Fruit fly (Drosophila melanogaster) whole organism, embryonic: ENCODE results near the gene Mbs.

Experiments
- Abd-B ChIP-seq: fragments of 200-800 bp; sonication (Bioruptor generic); optimal IDR thresholded peaks from 2 replicates; lab custom pipeline; 2018; ENCODE audit warnings: missing biosample characterization, mild to moderate bottlenecking, missing genetic modification characterization, moderate library complexity
- Atf3 ChIP-seq: fragments of 200-800 bp; sonication (Bioruptor generic); optimal IDR thresholded peaks from 3 replicates; lab custom pipeline; 2016; ENCODE audit warnings: missing biosample characterization, missing genetic modification characterization
- Awh ChIP-seq: fragments of 200-800 bp; sonication (Bioruptor generic); IDR thresholded peaks from 2 replicates; pipeline ENCODE4, ENCODE4 v1.3.6; 2022; ENCODE audit warnings: missing biosample characterization, missing genetic modification characterization
- BtbVII ChIP-seq: fragments of 200-800 bp; sonication (Bioruptor generic); optimal IDR thresholded peaks from 3 replicates; lab custom pipeline; 2017; ENCODE audit warnings: missing biosample characterization, mild to moderate bottlenecking, missing genetic modification characterization
- Bteb2 ChIP-seq: fragments of 200-800 bp; sonication (Bioruptor generic); optimal IDR thresholded peaks from 2 replicates; lab custom pipeline; 2016; ENCODE audit warnings: missing biosample characterization, missing genetic modification characterization
- CG1024 ChIP-seq: fragments of 200-800 bp; sonication (Bioruptor generic); IDR thresholded peaks from 2 replicates; pipeline ENCODE4 v1.3.6; 2022; ENCODE audit warnings: missing biosample characterization, missing genetic modification characterization
- CG10462 ChIP-seq: fragments of 200-800 bp; sonication (Bioruptor generic); optimal IDR thresholded peaks from 2 replicates; lab custom pipeline; 2016; ENCODE audit warnings: missing biosample characterization, missing genetic modification characterization
- CG12769 ChIP-seq: fragments of 200-800 bp; sonication (Bioruptor generic); optimal IDR thresholded peaks from 2 replicates; lab custom pipeline; 2019; ENCODE audit warnings: missing biosample characterization, mild to moderate bottlenecking, missing genetic modification characterization, moderate library complexity
- CG31441 ChIP-seq: fragments of 200-800 bp; sonication (Bioruptor generic); IDR thresholded peaks from 2 replicates; pipeline ENCODE4 v1.3.6; 2022; ENCODE audit warnings: missing biosample characterization, missing genetic modification characterization
- CG43689 ChIP-seq: fragments of 200-800 bp; sonication (Bioruptor generic); IDR thresholded peaks from 2 replicates; pipeline ENCODE4 v1.3.6; 2022; ENCODE audit warnings: missing biosample characterization, missing genetic modification characterization
- CG4617 ChIP-seq: fragments of 200-800 bp; sonication (Bioruptor generic); optimal IDR thresholded peaks from 3 replicates; lab custom pipeline; 2016; ENCODE audit warnings: missing biosample characterization, missing genetic modification characterization, borderline replicate concordance
- CG6654 ChIP-seq: fragments of 200-800 bp; sonication (Bioruptor generic); optimal IDR thresholded peaks from 2 replicates; lab custom pipeline; 2017; ENCODE audit warnings: missing biosample characterization, mild to moderate bottlenecking, missing genetic modification characterization
- CG7987 ChIP-seq: fragments of 200-800 bp; sonication (Bioruptor generic); optimal IDR thresholded peaks from 2 replicates; lab custom pipeline; 2018; ENCODE audit warnings: missing biosample characterization, mild to moderate bottlenecking, missing genetic modification characterization, moderate library complexity
- CG8765 ChIP-seq: fragments of 200-800 bp; sonication (Bioruptor generic); IDR thresholded peaks from 2 replicates; pipeline ENCODE4 v1.3.6; 2022; ENCODE audit warnings: missing biosample characterization, missing genetic modification characterization
- CG9437 ChIP-seq: fragments of 200-800 bp; sonication (Bioruptor generic); optimal IDR thresholded peaks from 2 replicates; lab custom pipeline; 2018; ENCODE audit warnings: missing biosample characterization, mild to moderate bottlenecking, missing genetic modification characterization
- CG9932 ChIP-seq: fragments of 200-800 bp; sonication (Bioruptor generic); IDR thresholded peaks from 2 replicates; pipeline ENCODE4 v1.3.6; 2022; ENCODE audit warnings: missing biosample characterization, missing genetic modification characterization
- Chrac-16 ChIP-seq: fragments of 200-800 bp; sonication (Bioruptor generic); optimal IDR thresholded peaks from 3 replicates; lab custom pipeline; 2016; ENCODE audit warnings: missing biosample characterization, missing genetic modification characterization
- CoRest ChIP-seq: fragments of 200-800 bp; sonication (Bioruptor generic); optimal IDR thresholded peaks from 3 replicates; lab custom pipeline; 2018; ENCODE audit warnings: missing biosample characterization, mild to moderate bottlenecking, missing genetic modification characterization, moderate library complexity
- Fer3 ChIP-seq: fragments of 200-800 bp; sonication (Bioruptor generic); optimal IDR thresholded peaks from 2 replicates; lab custom pipeline; 2018; ENCODE audit warnings: missing biosample characterization, mild to moderate bottlenecking, missing genetic modification characterization, moderate library complexity
- HLH3B ChIP-seq: fragments of 200-800 bp; sonication (Bioruptor generic); IDR thresholded peaks from 2 replicates; pipeline ENCODE4 v1.3.6; 2022; ENCODE audit warnings: missing biosample characterization, missing genetic modification characterization
- HLH54F ChIP-seq: fragments of 200-800 bp; sonication (Bioruptor generic); optimal IDR thresholded peaks from 3 replicates; lab custom pipeline; 2016; ENCODE audit warnings: missing biosample characterization, missing genetic modification characterization
- Hand ChIP-seq: fragments of 200-800 bp; sonication (Bioruptor generic); optimal IDR thresholded peaks from 2 replicates; lab custom pipeline; 2017; ENCODE audit warnings: mild to moderate bottlenecking, missing biosample characterization, missing genetic modification reagents, missing genetic modification characterization
- Hr3 ChIP-seq: fragments of 200-800 bp; sonication (Bioruptor generic); optimal IDR thresholded peaks from 3 replicates; lab custom pipeline; 2016; ENCODE audit warnings: missing biosample characterization, missing genetic modification characterization
- NC2α ChIP-seq: fragments of 200-800 bp; sonication (Bioruptor generic); optimal IDR thresholded peaks from 2 replicates; lab custom pipeline; 2016; ENCODE audit warnings: missing biosample characterization, missing genetic modification characterization
- Rx ChIP-seq: fragments of 200-800 bp; sonication (Bioruptor generic); IDR thresholded peaks from 2 replicates; pipeline ENCODE4 v1.3.6; 2022; ENCODE audit warnings: missing biosample characterization, missing genetic modification characterization
- Scr ChIP-seq: fragments of 200-800 bp; sonication (Bioruptor generic); IDR thresholded peaks from 2 replicates; pipeline ENCODE4 v1.3.6; 2022; ENCODE audit warnings: missing biosample characterization, missing genetic modification characterization; ENCODE audit not compliant: partially characterized antibody
- Sin3A ChIP-seq: fragments of >200 bp; optimal IDR thresholded peaks from 2 replicates; lab custom pipeline; 2018
- Sox100B ChIP-seq: fragments of 200-800 bp; sonication (Bioruptor generic); optimal IDR thresholded peaks from 3 replicates; lab custom pipeline; 2018; ENCODE audit warnings: missing biosample characterization, mild to moderate bottlenecking, missing genetic modification characterization
- Tbp ChIP-seq: fragments of >200 bp; optimal IDR thresholded peaks from 2 replicates; lab custom pipeline; 2018; ENCODE audit warnings: missing biosample characterization, missing genetic modification characterization
- YL-1 ChIP-seq: fragments of 200-800 bp; sonication (Bioruptor generic); optimal IDR thresholded peaks from 3 replicates; lab custom pipeline; 2017; ENCODE audit warnings: missing biosample characterization, mild to moderate bottlenecking, missing genetic modification characterization
- ac ChIP-seq: fragments of 200-800 bp; sonication (Bioruptor generic); optimal IDR thresholded peaks from 3 replicates; lab custom pipeline; 2017; ENCODE audit warnings: missing biosample characterization, mild to moderate bottlenecking, missing genetic modification characterization
- ase ChIP-seq: fragments of 200-800 bp; sonication (Bioruptor generic); IDR thresholded peaks from 3 replicates; pipeline ENCODE4 v1.3.6; 2022; ENCODE audit warnings: missing biosample characterization, missing genetic modification characterization
- bigmax ChIP-seq: fragments of 200-800 bp; sonication (Bioruptor generic); optimal IDR thresholded peaks from 2 replicates; lab custom pipeline; 2018; ENCODE audit warnings: missing biosample characterization, mild to moderate bottlenecking, missing genetic modification characterization
- chm ChIP-seq: fragments of 200-800 bp; sonication (Bioruptor generic); IDR thresholded peaks from 2 replicates; pipeline ENCODE4 v1.3.6; 2022; ENCODE audit warnings: missing biosample characterization, missing genetic modification characterization
- crp ChIP-seq, 2 experiments: fragments of 200-800 bp; sonication (Bioruptor generic); optimal IDR thresholded peaks; 2 replicates in 1 of 2; 3 replicates in 1 of 2; lab custom pipeline; 2017; ENCODE audit warnings: missing biosample characterization in 2 of 2, missing genetic modification characterization in 2 of 2, mild to moderate bottlenecking in 1 of 2, moderate library complexity in 1 of 2
- cwo ChIP-seq: fragments of 200-800 bp; sonication (Bioruptor generic); optimal IDR thresholded peaks from 3 replicates; lab custom pipeline; 2017; ENCODE audit warnings: missing biosample characterization, missing genetic modification characterization, mild to moderate bottlenecking, moderate library complexity, missing genetic modification reagents
- dmrt99B ChIP-seq: fragments of 200-800 bp; sonication (Bioruptor generic); optimal IDR thresholded peaks from 2 replicates; lab custom pipeline; 2018; ENCODE audit warnings: missing biosample characterization, mild to moderate bottlenecking, missing genetic modification characterization, moderate library complexity
- exex ChIP-seq: fragments of 200-800 bp; sonication (Bioruptor generic); optimal IDR thresholded peaks from 4 replicates; lab custom pipeline; 2018; ENCODE audit warnings: missing biosample characterization, mild to moderate bottlenecking, missing genetic modification characterization, moderate library complexity
- fd3F ChIP-seq: fragments of 200-800 bp; sonication (Bioruptor generic); optimal IDR thresholded peaks from 2 replicates; lab custom pipeline; 2018; ENCODE audit warnings: missing biosample characterization, mild to moderate bottlenecking, missing genetic modification characterization, moderate library complexity
- fd64A ChIP-seq: fragments of 200-800 bp; sonication (Bioruptor generic); optimal IDR thresholded peaks from 3 replicates; lab custom pipeline; 2018; ENCODE audit warnings: missing biosample characterization, mild to moderate bottlenecking, missing genetic modification characterization
- grn ChIP-seq: fragments of 200-800 bp; sonication (Bioruptor generic); optimal IDR thresholded peaks from 3 replicates; lab custom pipeline; 2017; ENCODE audit warnings: missing biosample characterization, missing genetic modification characterization
- ham ChIP-seq: fragments of 200-800 bp; sonication (Bioruptor generic); IDR thresholded peaks from 2 replicates; pipeline ENCODE4 v1.3.6; 2022; ENCODE audit warnings: missing biosample characterization, missing genetic modification characterization
- nau ChIP-seq: fragments of 200-800 bp; sonication (Bioruptor generic); optimal IDR thresholded peaks from 3 replicates; lab custom pipeline; 2017; ENCODE audit warnings: missing biosample characterization, mild to moderate bottlenecking, missing genetic modification characterization, missing genetic modification reagents
- nerfin-1 ChIP-seq: fragments of 200-800 bp; sonication (Bioruptor generic); optimal IDR thresholded peaks from 3 replicates; lab custom pipeline; 2019; ENCODE audit warnings: missing biosample characterization, mild to moderate bottlenecking, missing genetic modification characterization, moderate library complexity
- nom ChIP-seq: fragments of 200-800 bp; sonication (Bioruptor generic); optimal IDR thresholded peaks from 2 replicates; lab custom pipeline; 2017; ENCODE audit warnings: missing biosample characterization, missing genetic modification characterization, mild to moderate bottlenecking, moderate library complexity, missing genetic modification reagents
- prd ChIP-seq, 3 experiments: fragments of >200 bp in 2 of 3; fragments of 200-800 bp in 1 of 3; sonication (Bioruptor generic) in 1 of 3; optimal IDR thresholded peaks in 2 of 3; IDR thresholded peaks in 1 of 3; 2 replicates in 2 of 3; 3 replicates in 1 of 3; pipeline versions ENCODE4 v1.3.6 to Lab custom; 2017 to 2022; ENCODE audit warnings: missing biosample characterization in 1 of 3, missing genetic modification characterization in 1 of 3
- sim ChIP-seq: fragments of 200-800 bp; sonication (Bioruptor generic); IDR thresholded peaks from 2 replicates; pipeline ENCODE4 v1.3.6; 2022; ENCODE audit warnings: missing biosample characterization, missing genetic modification characterization
- sqz ChIP-seq: fragments of 200-800 bp; sonication (Bioruptor generic); optimal IDR thresholded peaks from 3 replicates; lab custom pipeline; 2018; ENCODE audit warnings: missing biosample characterization, mild to moderate bottlenecking, missing genetic modification characterization
- usp ChIP-seq: fragments of >200 bp; optimal IDR thresholded peaks from 2 replicates; lab custom pipeline; 2017; ENCODE audit warnings: missing biosample characterization, missing genetic modification characterization
- z ChIP-seq: fragments of 200-800 bp; sonication (Bioruptor generic); IDR thresholded peaks from 3 replicates; pipeline ENCODE4 v1.3.6; 2022; ENCODE audit warnings: missing biosample characterization, missing genetic modification characterization
- zen ChIP-seq: fragments of 200-800 bp; sonication (Bioruptor generic); optimal IDR thresholded peaks from 3 replicates; lab custom pipeline; 2018; ENCODE audit warnings: missing biosample characterization, mild to moderate bottlenecking, missing genetic modification characterization, moderate library complexity

The Mbs gene

dm6 chr3L:16054095-16054494 is 2.3 kb downstream of the Mbs start (continued):
- TF ChIP-seq nau (GFP tag; lab: Kevin White, UChicago) (peak; percentile 2), crp (GFP tag; optimal IDR thresholded peaks at IDR 0.05; lab: Kevin White, UChicago) (no peak), ase (GFP tag; lab: Robert Waterston, UW) (no peak; the same call in 2 of the 3 replicates), HLH3B (GFP tag; lab: Robert Waterston, UW) (peak; percentile 18; the same call in 1 of the 2 replicates), exex (no peak), NC2α (GFP tag; lab: Kevin White, UChicago) (no peak), chm (GFP tag; lab: Robert Waterston, UW) (no peak), Sin3A (lab: Kevin White, UChicago) (no peak), Tbp (GFP tag; lab: Kevin White, UChicago) (no peak), CG6654 (no peak), BtbVII (peak; percentile 45), nerfin-1 (tag; lab: Kevin White, UChicago) (peak; percentile 14), Scr (GFP tag; lab: Robert Waterston, UW) (no peak), Abd-B (GFP tag; lab: Kevin White, UChicago) (peak; percentile 13), CG12769 (no peak), Fer3 (tag; lab: Kevin White, UChicago) (peak; percentile 31), YL-1 (no peak), usp (no peak), z (GFP tag; lab: Robert Waterston, UW) (no peak), fd64A (GFP tag; lab: Kevin White, UChicago) (no peak), Sox100B (GFP tag; lab: Kevin White, UChicago) (peak; percentile 53), HLH54F (GFP tag; lab: Kevin White, UChicago) (no peak), CG9437 (GFP tag; lab: Kevin White, UChicago) (peak; percentile 62), zen (no peak), sim (GFP tag; lab: Robert Waterston, UW) (no peak), nom (GFP tag; lab: Kevin White, UChicago) (no peak), dmrt99B (tag; lab: Kevin White, UChicago) (peak; percentile 80), CG7987 (GFP tag; lab: Kevin White, UChicago) (no peak), Hand (GFP tag; lab: Kevin White, UChicago) (no peak), grn (no peak), cwo (peak; percentile 34), CG10462 (GFP tag; lab: Kevin White, UChicago) (peak; percentile 2), CG4617 (no peak), ac (no peak), prd (optimal IDR thresholded peaks at IDR 0.05; lab: Kevin White, UChicago) (no peak), prd (GFP tag; IDR thresholded peaks at IDR 0.05; lab: Robert Waterston, UW) (peak; percentile 51), CG31441 (GFP tag; lab: Robert Waterston, UW) (peak; percentile 75), Atf3 (GFP tag; lab: Kevin White, UChicago) (no peak), CoRest (peak; percentile 64), bigmax (GFP tag; lab: Kevin White, UChicago) (no peak), CG43689 (GFP tag; lab: Robert Waterston, UW) (no peak), CG9932 (GFP tag; lab: Robert Waterston, UW) (no peak), sqz (GFP tag; lab: Kevin White, UChicago) (no peak), Rx (no peak), Bteb2 (GFP tag; lab: Kevin White, UChicago) (peak; percentile 8), Hr3 (GFP tag; lab: Kevin White, UChicago) (no peak), Chrac-16 (peak; percentile 12), CG8765 (GFP tag; lab: Robert Waterston, UW) (no peak), CG1024 (GFP tag; lab: Robert Waterston, UW) (0 out of 2 replicates have a peak, but pooled peaks have one; percentile 21), ham (GFP tag; lab: Robert Waterston, UW) (no peak), fd3F (GFP tag; lab: Kevin White, UChicago) (no peak), Awh (no peak)
